Worm (Caenorhabditis elegans) whole organism, L2 larva: ENCODE measurements around the gene F55A4.3.
A peak's percentile ranks its signal among the peaks of the same experiment; 100 is the strongest.

ENCODE experiments used
- C34F6.9 ChIP-seq: fragments of 150-350 bp; optimal IDR thresholded peaks from 2 replicates; lab custom pipeline; 2014; ENCODE audit warnings: missing biosample characterization, missing genetic modification characterization
- F13H6.1 ChIP-seq: sonication (generic microtip); optimal IDR thresholded peaks from 2 replicates; lab custom pipeline; 2016; ENCODE audit warnings: missing genetic modification characterization, missing compliant biosample characterization
- R02D3.7 ChIP-seq: fragments of 150-350 bp; optimal IDR thresholded peaks from 2 replicates; lab custom pipeline; 2014; ENCODE audit warnings: missing biosample characterization, missing genetic modification characterization
- aly-2 ChIP-seq: fragments of 150-350 bp; optimal IDR thresholded peaks from 2 replicates; lab custom pipeline; 2014; ENCODE audit warnings: missing biosample characterization, missing genetic modification characterization
- ama-1 ChIP-seq: fragments of 150-350 bp; optimal IDR thresholded peaks from 2 replicates; lab custom pipeline; 2018; ENCODE audit warnings: inconsistent platforms
- blmp-1 ChIP-seq: sonication (generic microtip); optimal IDR thresholded peaks from 2 replicates; lab custom pipeline; 2017; ENCODE audit warnings: missing genetic modification characterization, mild to moderate bottlenecking, missing compliant biosample characterization, antibody characterized with exemption, moderate library complexity; ENCODE audit not compliant: insufficient read depth
- ceh-16 ChIP-seq: fragments of 150-350 bp; optimal IDR thresholded peaks from 2 replicates; lab custom pipeline; 2014; ENCODE audit warnings: missing biosample characterization, missing genetic modification characterization
- crh-2 ChIP-seq: sonication (generic microtip); optimal IDR thresholded peaks from 2 replicates; lab custom pipeline; 2017; ENCODE audit warnings: missing biosample characterization, missing genetic modification characterization
- elt-1 ChIP-seq: fragments of 150-350 bp; optimal IDR thresholded peaks from 2 replicates; lab custom pipeline; 2014; ENCODE audit warnings: missing biosample characterization, missing genetic modification characterization
- elt-3 ChIP-seq: sonication (generic microtip); optimal IDR thresholded peaks from 2 replicates; lab custom pipeline; 2017; ENCODE audit warnings: missing biosample characterization, missing genetic modification characterization
- fos-1 ChIP-seq: fragments of 150-350 bp; optimal IDR thresholded peaks from 2 replicates; lab custom pipeline; 2014; ENCODE audit warnings: missing biosample characterization, missing genetic modification characterization
- lin-11 ChIP-seq: fragments of 150-350 bp; sonication (generic microtip); optimal IDR thresholded peaks from 2 replicates; lab custom pipeline; 2014; ENCODE audit warnings: missing biosample characterization, missing genetic modification characterization, inconsistent platforms, mixed read lengths
- lin-13 ChIP-seq: fragments of 150-350 bp; optimal IDR thresholded peaks from 2 replicates; lab custom pipeline; 2014; ENCODE audit warnings: missing biosample characterization, missing genetic modification reagents, missing genetic modification characterization
- lin-39 ChIP-seq: fragments of 150-350 bp; optimal IDR thresholded peaks from 2 replicates; lab custom pipeline; 2014; ENCODE audit warnings: missing biosample characterization, missing genetic modification reagents, missing genetic modification characterization
- lsy-2 ChIP-seq, 2 experiments: fragments of 150-350 bp in 1 of 2; sonication (generic microtip) in 1 of 2; optimal IDR thresholded peaks; 2 replicates each; lab custom pipeline; 2014 to 2017; ENCODE audit warnings: missing biosample characterization in 2 of 2, missing genetic modification characterization in 2 of 2
- mab-5 ChIP-seq: fragments of 150-350 bp; optimal IDR thresholded peaks from 2 replicates; lab custom pipeline; 2014; ENCODE audit warnings: missing biosample characterization, missing genetic modification characterization
- mdl-1 ChIP-seq, 2 experiments: fragments of 150-350 bp in 1 of 2; sonication (generic microtip) in 1 of 2; optimal IDR thresholded peaks; 2 replicates each; lab custom pipeline; 2017; ENCODE audit warnings: missing biosample characterization in 2 of 2, missing genetic modification characterization in 2 of 2
- nhr-10 ChIP-seq: sonication (generic microtip); optimal IDR thresholded peaks from 2 replicates; lab custom pipeline; 2017; ENCODE audit warnings: missing biosample characterization, missing genetic modification characterization
- nhr-11 ChIP-seq: fragments of 150-350 bp; optimal IDR thresholded peaks from 2 replicates; lab custom pipeline; 2014; ENCODE audit warnings: missing biosample characterization, missing genetic modification characterization
- nhr-12 ChIP-seq: fragments of 150-350 bp; optimal IDR thresholded peaks from 2 replicates; lab custom pipeline; 2014; ENCODE audit warnings: missing biosample characterization, missing genetic modification characterization
- nhr-129 ChIP-seq: fragments of 150-350 bp; optimal IDR thresholded peaks from 2 replicates; lab custom pipeline; 2014; ENCODE audit warnings: missing biosample characterization, missing genetic modification characterization
- nhr-21 ChIP-seq: fragments of 150-350 bp; optimal IDR thresholded peaks from 2 replicates; lab custom pipeline; 2014; ENCODE audit warnings: missing biosample characterization, missing genetic modification characterization
- nhr-23 ChIP-seq: fragments of 150-350 bp; optimal IDR thresholded peaks from 2 replicates; lab custom pipeline; 2014; ENCODE audit warnings: missing biosample characterization, missing genetic modification reagents, missing genetic modification characterization
- nhr-25 ChIP-seq: fragments of 150-350 bp; sonication (generic microtip); optimal IDR thresholded peaks from 3 replicates; lab custom pipeline; 2014; ENCODE audit warnings: missing biosample characterization, missing genetic modification characterization
- nhr-6 ChIP-seq: fragments of 150-350 bp; optimal IDR thresholded peaks from 2 replicates; lab custom pipeline; 2014; ENCODE audit warnings: missing biosample characterization, missing genetic modification characterization
- nhr-77 ChIP-seq: fragments of 150-350 bp; optimal IDR thresholded peaks from 2 replicates; lab custom pipeline; 2014; ENCODE audit warnings: missing biosample characterization, missing genetic modification characterization
- sem-4 ChIP-seq: fragments of 150-350 bp; optimal IDR thresholded peaks from 2 replicates; lab custom pipeline; 2014; ENCODE audit warnings: missing biosample characterization, missing genetic modification reagents, missing genetic modification characterization
- sma-3 ChIP-seq: sonication (generic microtip); optimal IDR thresholded peaks from 2 replicates; lab custom pipeline; 2016; ENCODE audit warnings: missing genetic modification reagents, missing genetic modification characterization, missing compliant biosample characterization
- sma-9 ChIP-seq, 2 experiments: fragments of 150-350 bp in 1 of 2; sonication (generic microtip) in 1 of 2; optimal IDR thresholded peaks; 2 replicates each; lab custom pipeline; 2014 to 2016; ENCODE audit warnings: missing genetic modification characterization in 2 of 2, mild to moderate bottlenecking in 1 of 2, missing biosample characterization in 1 of 2, missing compliant biosample characterization in 1 of 2, missing genetic modification reagents in 1 of 2, moderate library complexity in 1 of 2
- snpc-4 ChIP-seq: fragments of 150-350 bp; optimal IDR thresholded peaks from 2 replicates; lab custom pipeline; 2014; ENCODE audit warnings: missing biosample characterization, missing genetic modification characterization
- unc-39 ChIP-seq: fragments of 150-350 bp; optimal IDR thresholded peaks from 2 replicates; lab custom pipeline; 2014; ENCODE audit warnings: missing biosample characterization, missing genetic modification characterization
- unc-55 ChIP-seq: fragments of 150-350 bp; sonication (generic microtip); optimal IDR thresholded peaks from 3 replicates; lab custom pipeline; 2014; ENCODE audit warnings: missing biosample characterization, missing genetic modification reagents, missing genetic modification characterization
- unc-62 ChIP-seq: fragments of 150-350 bp; optimal IDR thresholded peaks from 2 replicates; lab custom pipeline; 2014; ENCODE audit warnings: missing biosample characterization, missing genetic modification reagents, missing genetic modification characterization
- zag-1 ChIP-seq: fragments of 150-350 bp; optimal IDR thresholded peaks from 2 replicates; lab custom pipeline; 2014; ENCODE audit warnings: missing biosample characterization, missing genetic modification characterization
- ztf-11 ChIP-seq: sonication (generic microtip); optimal IDR thresholded peaks from 2 replicates; lab custom pipeline; 2017; ENCODE audit warnings: missing biosample characterization, missing genetic modification characterization
- ztf-4 ChIP-seq: fragments of 150-350 bp; optimal IDR thresholded peaks from 2 replicates; lab custom pipeline; 2014; ENCODE audit warnings: missing biosample characterization, missing genetic modification characterization

F55A4.3 gene

ce11 chrX:1010627-1011452 is 14.1 kb downstream of the F55A4.3 start (continued):
- no peak for TF ChIP-seq ztf-11 (tag; lab: Kevin White, UChicago)
- peak; percentile 28 for TF ChIP-seq ama-1 (lab: Kevin White, UChicago)
- TF ChIP-seq, all 48 proteins: peak for 15

DNA sequence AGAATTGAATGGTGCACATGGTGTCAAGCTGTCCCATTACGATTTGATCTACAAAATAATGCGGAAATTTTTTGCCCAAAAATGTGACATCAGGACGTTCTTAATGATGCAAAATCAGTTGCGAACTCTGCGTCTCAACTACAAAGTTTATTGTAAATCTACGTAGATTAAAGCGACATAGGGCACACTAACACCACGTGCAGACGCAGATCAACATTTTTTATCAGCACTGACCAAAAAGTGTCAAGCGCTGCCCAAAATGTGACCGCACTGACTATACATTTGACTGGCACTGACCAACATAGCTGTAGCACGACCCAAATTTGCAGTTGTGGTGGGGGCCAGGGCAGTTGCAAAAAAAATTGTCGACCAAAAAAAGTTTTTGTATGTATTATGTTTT is 15.4 kb downstream of the F55A4.3 start:
- TF ChIP-seq nhr-129 (tag; lab: Kevin White, UChicago): no peak
- TF ChIP-seq, all 48 proteins: peak for 0

- no peak for TF ChIP-seq nhr-23 (tag; lab: Kevin White, UChicago)
- TF ChIP-seq nhr-25: peak; percentile 22
- peak; percentile 4 for TF ChIP-seq nhr-129 (tag; lab: Kevin White, UChicago)
- TF ChIP-seq nhr-6: peak; percentile 3
These were observed 19.9 kb downstream of the F55A4.3 start for ce11 chrX:1005026-1005425.

DNA sequence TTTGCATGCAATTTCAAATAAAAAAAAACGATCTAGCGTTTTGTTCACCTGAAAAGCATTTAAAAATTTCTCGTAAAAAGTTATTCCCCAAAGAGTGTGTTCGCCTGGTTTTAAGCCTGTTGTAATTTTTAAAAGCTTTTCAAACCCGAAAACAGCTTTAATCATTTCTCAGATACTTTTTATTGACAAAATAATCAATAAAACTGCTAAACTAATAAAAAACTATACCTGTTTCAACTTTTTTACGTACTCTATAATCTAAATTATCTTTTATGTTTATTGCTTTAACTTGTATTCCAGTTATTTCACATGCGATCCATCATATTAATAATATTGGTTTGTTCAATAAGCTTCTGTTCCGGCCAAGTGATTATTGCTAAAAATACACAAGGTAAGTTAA is 20.9 kb downstream of the F55A4.3 start, which contains the start of gene cutl-21:
Gene cutl-21 (plus strand): TSS at position 301 of the 400 bp plus-strand sequence.
- TF ChIP-seq snpc-4: no peak

- TF ChIP-seq elt-3 (tag; lab: Kevin White, UChicago) (no peak), aly-2 (tag; lab: Kevin White, UChicago) (no peak), ztf-11 (tag; lab: Kevin White, UChicago) (no peak), R02D3.7 (tag; lab: Kevin White, UChicago) (no peak), ama-1 (lab: Kevin White, UChicago) (no peak), nhr-11 (tag; lab: Kevin White, UChicago) (no peak), sma-9 (GFP tag; optimal IDR thresholded peaks at IDR 0.05; lab: Kevin White, UChicago) (no peak), sma-9 (tag; optimal IDR thresholded peaks at IDR 0.05; lab: Kevin White, UChicago) (no peak), blmp-1 (no peak), nhr-10 (tag; lab: Kevin White, UChicago) (no peak), nhr-6 (no peak), nhr-129 (tag; lab: Kevin White, UChicago) (no peak), nhr-77 (tag; lab: Kevin White, UChicago) (no peak), mab-5 (no peak), mdl-1 (tag; optimal IDR thresholded peaks at IDR 0.05; lab: Kevin White, UChicago) (no peak), nhr-21 (tag; lab: Kevin White, UChicago) (no peak), nhr-12 (tag; lab: Kevin White, UChicago) (no peak), elt-1 (tag; lab: Kevin White, UChicago) (no peak)
These were observed 30.2 kb downstream of the F55A4.3 start for ce11 chrX:994678-995077.

- TF ChIP-seq sma-9 (GFP tag; optimal IDR thresholded peaks at IDR 0.05; lab: Kevin White, UChicago) (peak; percentile 75), sma-9 (tag; optimal IDR thresholded peaks at IDR 0.05; lab: Kevin White, UChicago) (no peak), mdl-1 (tag; optimal IDR thresholded peaks at IDR 0.05; lab: Kevin White, UChicago) (peak in 1 of 2 experiments; percentile 51), lsy-2 (tag; optimal IDR thresholded peaks at IDR 0.05; lab: Kevin White, UChicago) (peak in 1 of 2 experiments; percentile 55), C34F6.9 (tag; lab: Kevin White, UChicago) (peak; percentile 33), zag-1 (tag; lab: Kevin White, UChicago) (peak; percentile 88), sem-4 (tag; lab: Kevin White, UChicago) (peak; percentile 51), snpc-4 (no peak), lin-39 (tag; lab: Kevin White, UChicago) (peak; percentile 12), nhr-21 (tag; lab: Kevin White, UChicago) (no peak), crh-2 (peak; percentile 51), ceh-16 (tag; lab: Kevin White, UChicago) (peak; percentile 10), ztf-4 (tag; lab: Kevin White, UChicago) (peak; percentile 31), lin-13 (peak; percentile 5), fos-1 (tag; lab: Kevin White, UChicago) (no peak), unc-39 (tag; lab: Kevin White, UChicago) (peak; percentile 48), ztf-11 (tag; lab: Kevin White, UChicago) (peak; percentile 46), lin-11 (tag; lab: Kevin White, UChicago) (peak; percentile 47), sma-3 (no peak), unc-62 (no peak), F13H6.1 (tag; lab: Kevin White, UChicago) (peak; percentile 86), unc-55 (GFP tag; lab: Kevin White, UChicago) (peak; percentile 66), mab-5 (peak; percentile 80), nhr-129 (tag; lab: Kevin White, UChicago) (peak; percentile 64)
These were observed 32.1 kb downstream of the F55A4.3 start for ce11 chrX:992650-993403.
